Fruit fly (Drosophila melanogaster) whole organism, embryonic: ENCODE measurements around the gene osp.

Experiments
- B-H2 ChIP-seq: fragments of 200-800 bp; sonication (Bioruptor generic); optimal IDR thresholded peaks from 2 replicates; lab custom pipeline; 2018; ENCODE audit warnings: missing biosample characterization, mild to moderate bottlenecking, missing genetic modification characterization
- CG10366 ChIP-seq: fragments of 200-800 bp; sonication (Bioruptor generic); IDR thresholded peaks from 2 replicates; pipeline ENCODE4 v1.3.6; 2022; ENCODE audit warnings: missing biosample characterization, missing genetic modification characterization
- CG10462 ChIP-seq: fragments of 200-800 bp; sonication (Bioruptor generic); optimal IDR thresholded peaks from 2 replicates; lab custom pipeline; 2016; ENCODE audit warnings: missing biosample characterization, missing genetic modification characterization
- CG11093 ChIP-seq: fragments of 200-800 bp; sonication (Bioruptor generic); IDR thresholded peaks from 3 replicates; pipeline ENCODE4 v1.3.6; 2022; ENCODE audit warnings: missing biosample characterization, missing genetic modification characterization
- CG12744 ChIP-seq: fragments of 200-800 bp; sonication (Bioruptor generic); optimal IDR thresholded peaks from 2 replicates; lab custom pipeline; 2016; ENCODE audit warnings: missing biosample characterization, missing genetic modification characterization
- CG12942 ChIP-seq: fragments of 200-800 bp; sonication (Bioruptor generic); optimal IDR thresholded peaks from 3 replicates; lab custom pipeline; 2016; ENCODE audit warnings: missing biosample characterization, missing genetic modification characterization
- CG15011 ChIP-seq: fragments of 200-800 bp; sonication (Bioruptor generic); optimal IDR thresholded peaks from 3 replicates; lab custom pipeline; 2018; ENCODE audit warnings: missing biosample characterization, mild to moderate bottlenecking, missing genetic modification characterization
- CG17385 ChIP-seq: fragments of 200-800 bp; sonication (Bioruptor generic); optimal IDR thresholded peaks from 3 replicates; lab custom pipeline; 2018; ENCODE audit warnings: missing biosample characterization, mild to moderate bottlenecking, missing genetic modification characterization
- CG17829 ChIP-seq: fragments of 200-800 bp; optimal IDR thresholded peaks from 2 replicates; lab custom pipeline; 2019; ENCODE audit warnings: missing biosample characterization, mild to moderate bottlenecking, missing genetic modification characterization, moderate library complexity
- CG18619 ChIP-seq: fragments of 200-800 bp; sonication (Bioruptor generic); optimal IDR thresholded peaks from 3 replicates; lab custom pipeline; 2017; ENCODE audit warnings: missing biosample characterization, mild to moderate bottlenecking, missing genetic modification characterization
- CG18764 ChIP-seq: fragments of 200-800 bp; sonication (Bioruptor generic); optimal IDR thresholded peaks from 3 replicates; lab custom pipeline; 2016; ENCODE audit warnings: missing biosample characterization, missing genetic modification characterization
- CG2202 ChIP-seq: fragments of 200-800 bp; sonication (Bioruptor generic); optimal IDR thresholded peaks from 2 replicates; lab custom pipeline; 2018; ENCODE audit warnings: missing biosample characterization, mild to moderate bottlenecking, missing genetic modification characterization
- CG2678 ChIP-seq: fragments of 200-800 bp; sonication (Bioruptor generic); optimal IDR thresholded peaks from 3 replicates; lab custom pipeline; 2019; ENCODE audit warnings: missing biosample characterization, mild to moderate bottlenecking, missing genetic modification characterization, moderate library complexity
- CG34224 ChIP-seq: fragments of 200-800 bp; sonication (Bioruptor generic); IDR thresholded peaks from 3 replicates; pipeline ENCODE4 v1.3.6; 2022; ENCODE audit warnings: missing biosample characterization, missing genetic modification characterization; ENCODE audit not compliant: partially characterized antibody
- CG7556 ChIP-seq: fragments of 200-800 bp; sonication (Bioruptor generic); optimal IDR thresholded peaks from 2 replicates; lab custom pipeline; 2017; ENCODE audit warnings: missing biosample characterization, mild to moderate bottlenecking, missing genetic modification characterization
- CG8290 ChIP-seq, 3 experiments: fragments of 200-800 bp; sonication (Bioruptor generic); optimal IDR thresholded peaks; 2 replicates each; lab custom pipeline; 2016 to 2019; ENCODE audit warnings: missing biosample characterization in 3 of 3, missing genetic modification characterization in 3 of 3, mild to moderate bottlenecking in 2 of 3, moderate library complexity in 1 of 3
- D ChIP-seq, 2 experiments: fragments of 200-800 bp in 1 of 2; fragments of >200 bp in 1 of 2; sonication (Bioruptor generic) in 1 of 2; optimal IDR thresholded peaks; 2 replicates in 1 of 2; 3 replicates in 1 of 2; lab custom pipeline; 2017; ENCODE audit warnings: mild to moderate bottlenecking in 1 of 2, missing biosample characterization in 1 of 2, missing genetic modification characterization in 1 of 2, missing genetic modification reagents in 1 of 2
- Dp ChIP-seq: fragments of 200-800 bp; sonication (Bioruptor generic); optimal IDR thresholded peaks from 2 replicates; lab custom pipeline; 2018; ENCODE audit warnings: missing biosample characterization, mild to moderate bottlenecking, missing genetic modification characterization, moderate library complexity
- H2.0 ChIP-seq: fragments of 200-800 bp; sonication (Bioruptor generic); IDR thresholded peaks from 2 replicates; pipeline ENCODE4 v1.3.6; 2022; ENCODE audit warnings: missing biosample characterization, missing genetic modification characterization
- HLH4C ChIP-seq: fragments of 200-800 bp; sonication (Bioruptor generic); IDR thresholded peaks from 3 replicates; pipeline ENCODE4 v1.3.6; 2022; ENCODE audit warnings: missing biosample characterization, missing genetic modification characterization; ENCODE audit not compliant: partially characterized antibody
- HmgD ChIP-seq: fragments of 200-800 bp; sonication (Bioruptor generic); optimal IDR thresholded peaks from 3 replicates; lab custom pipeline; 2016; ENCODE audit warnings: missing biosample characterization, missing genetic modification characterization
- Lhr ChIP-seq: fragments of 200-800 bp; sonication (Bioruptor generic); optimal IDR thresholded peaks from 3 replicates; lab custom pipeline; 2017; ENCODE audit warnings: mild to moderate bottlenecking, missing biosample characterization, missing genetic modification reagents, missing genetic modification characterization
- MESR4 ChIP-seq: fragments of 200-800 bp; sonication (Bioruptor generic); optimal IDR thresholded peaks from 2 replicates; lab custom pipeline; 2018; ENCODE audit warnings: missing biosample characterization, mild to moderate bottlenecking, missing genetic modification characterization, moderate library complexity
- MTF-1 ChIP-seq: fragments of 200-800 bp; sonication (Bioruptor generic); optimal IDR thresholded peaks from 2 replicates; lab custom pipeline; 2018; ENCODE audit warnings: missing biosample characterization, mild to moderate bottlenecking, missing genetic modification characterization, borderline replicate concordance
- Neu2 ChIP-seq: fragments of 200-800 bp; sonication (Bioruptor generic); optimal IDR thresholded peaks from 3 replicates; lab custom pipeline; 2016; ENCODE audit warnings: missing biosample characterization, missing genetic modification characterization, borderline replicate concordance
- Nf-YB ChIP-seq: fragments of 200-800 bp; sonication (Bioruptor generic); optimal IDR thresholded peaks from 3 replicates; lab custom pipeline; 2019; ENCODE audit warnings: missing biosample characterization, mild to moderate bottlenecking, missing genetic modification characterization, moderate library complexity
- Oli ChIP-seq: fragments of 200-800 bp; sonication (Bioruptor generic); optimal IDR thresholded peaks from 2 replicates; lab custom pipeline; 2018; ENCODE audit warnings: missing biosample characterization, mild to moderate bottlenecking, missing genetic modification characterization, moderate library complexity
- Rfx ChIP-seq: fragments of 200-800 bp; sonication (Bioruptor generic); IDR thresholded peaks from 2 replicates; pipeline ENCODE4 v1.3.6; 2022; ENCODE audit warnings: missing biosample characterization, missing genetic modification characterization
- Sox102F ChIP-seq: fragments of 200-800 bp; sonication (Bioruptor generic); optimal IDR thresholded peaks from 2 replicates; lab custom pipeline; 2018; ENCODE audit warnings: missing biosample characterization, mild to moderate bottlenecking, missing genetic modification characterization, moderate library complexity
- Tbp ChIP-seq: fragments of >200 bp; optimal IDR thresholded peaks from 2 replicates; lab custom pipeline; 2018; ENCODE audit warnings: missing biosample characterization, missing genetic modification characterization
- Usf ChIP-seq: fragments of 200-800 bp; sonication (Bioruptor generic); optimal IDR thresholded peaks from 2 replicates; lab custom pipeline; 2017; ENCODE audit warnings: missing genotype, missing biosample characterization, missing genetic modification characterization
- al ChIP-seq: fragments of 200-800 bp; sonication (Bioruptor generic); IDR thresholded peaks from 2 replicates; pipeline ENCODE4 v1.3.6; 2022; ENCODE audit warnings: missing biosample characterization, missing genetic modification characterization
- aop ChIP-seq: fragments of 200-800 bp; sonication (Bioruptor generic); IDR thresholded peaks from 2 replicates; pipeline ENCODE4 v1.3.6; 2022; ENCODE audit warnings: missing biosample characterization, missing genetic modification characterization
- corto ChIP-seq: fragments of 200-800 bp; sonication (Bioruptor generic); optimal IDR thresholded peaks from 2 replicates; lab custom pipeline; 2016; ENCODE audit warnings: missing biosample characterization, mild to moderate bottlenecking, missing genetic modification characterization, moderate library complexity
- crc ChIP-seq: fragments of 200-800 bp; sonication (Bioruptor generic); optimal IDR thresholded peaks from 2 replicates; lab custom pipeline; 2016; ENCODE audit warnings: missing biosample characterization, missing genetic modification characterization
- disco-r ChIP-seq: fragments of 200-800 bp; sonication (Bioruptor generic); optimal IDR thresholded peaks from 2 replicates; lab custom pipeline; 2016; ENCODE audit warnings: missing biosample characterization, missing genetic modification characterization
- hkb ChIP-seq, 2 experiments: fragments of 200-800 bp in 1 of 2; fragments of >200 bp in 1 of 2; sonication (Bioruptor generic) in 1 of 2; IDR thresholded peaks in 1 of 2; optimal IDR thresholded peaks in 1 of 2; 2 replicates each; pipeline versions ENCODE4 v1.3.6 to Lab custom; 2017 to 2022; ENCODE audit warnings: missing biosample characterization in 1 of 2, missing genetic modification characterization in 1 of 2
- ind ChIP-seq: fragments of 200-800 bp; sonication (Bioruptor generic); optimal IDR thresholded peaks from 3 replicates; lab custom pipeline; 2016; ENCODE audit warnings: missing biosample characterization, missing genetic modification characterization
- kay ChIP-seq: fragments of 200-800 bp; sonication (Bioruptor generic); optimal IDR thresholded peaks from 2 replicates; lab custom pipeline; 2016; ENCODE audit warnings: missing biosample characterization, missing genetic modification characterization
- kni ChIP-seq: fragments of 200-800 bp; sonication (Bioruptor generic); optimal IDR thresholded peaks from 3 replicates; lab custom pipeline; 2017; ENCODE audit warnings: mild to moderate bottlenecking, missing biosample characterization, missing genetic modification reagents, missing genetic modification characterization
- pho ChIP-seq: fragments of 200-800 bp; sonication (Bioruptor generic); optimal IDR thresholded peaks from 2 replicates; lab custom pipeline; 2016; ENCODE audit warnings: missing biosample characterization, missing genetic modification characterization
- phol ChIP-seq: fragments of 200-800 bp; sonication (Bioruptor generic); optimal IDR thresholded peaks from 3 replicates; lab custom pipeline; 2018; ENCODE audit warnings: missing biosample characterization, mild to moderate bottlenecking, missing genetic modification characterization, moderate library complexity
- pnt ChIP-seq: fragments of 200-800 bp; sonication (Bioruptor generic); optimal IDR thresholded peaks from 3 replicates; lab custom pipeline; 2016; ENCODE audit warnings: missing biosample characterization, missing genetic modification characterization
- run ChIP-seq: fragments of 200-800 bp; sonication (Bioruptor generic); optimal IDR thresholded peaks from 3 replicates; lab custom pipeline; 2018; ENCODE audit warnings: missing biosample characterization, mild to moderate bottlenecking, missing genetic modification characterization
- seq ChIP-seq: fragments of 200-800 bp; sonication (Bioruptor generic); IDR thresholded peaks from 2 replicates; pipeline ENCODE4 v1.3.6; 2022; ENCODE audit warnings: missing biosample characterization, missing genetic modification characterization
- tio ChIP-seq: fragments of 200-800 bp; sonication (Bioruptor generic); optimal IDR thresholded peaks from 2 replicates; lab custom pipeline; 2017; ENCODE audit warnings: missing biosample characterization, missing genetic modification characterization, inconsistent platforms
- tup ChIP-seq: fragments of 200-800 bp; sonication (Bioruptor generic); optimal IDR thresholded peaks from 2 replicates; lab custom pipeline; 2016; ENCODE audit warnings: missing biosample characterization, mild to moderate bottlenecking, missing genetic modification characterization, moderate library complexity
- unc-4 ChIP-seq: fragments of 200-800 bp; sonication (Bioruptor generic); IDR thresholded peaks from 2 replicates; pipeline ENCODE4 v1.3.6; 2022; ENCODE audit warnings: missing biosample characterization, missing genetic modification characterization; ENCODE audit not compliant: partially characterized antibody
- wek ChIP-seq: fragments of 200-800 bp; sonication (Bioruptor generic); optimal IDR thresholded peaks from 3 replicates; lab custom pipeline; 2018; ENCODE audit warnings: missing biosample characterization, mild to moderate bottlenecking, missing genetic modification characterization, moderate library complexity

osp gene

DNA sequence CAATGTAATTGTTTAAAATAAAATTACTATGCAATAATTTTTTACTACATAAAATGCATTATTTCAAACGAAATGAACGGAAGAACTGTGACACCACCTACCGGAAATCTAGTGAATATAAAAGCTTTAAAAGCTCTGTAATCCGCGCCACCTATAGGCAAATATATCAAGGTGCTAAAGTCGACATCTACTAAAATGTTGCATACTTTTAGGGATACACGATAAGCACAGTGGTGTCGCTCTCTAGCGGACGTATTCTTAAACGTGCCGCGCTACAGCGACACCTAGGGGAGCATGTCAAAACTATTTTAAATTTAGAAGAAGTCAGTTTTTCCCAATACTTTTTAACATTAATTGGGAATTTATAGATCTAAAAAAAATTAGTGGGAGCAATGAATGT, 17.1 kb upstream of the osp start (continued):
- peak; percentile 2 for TF ChIP-seq kni (GFP tag; lab: Kevin White, UChicago)
- TF ChIP-seq unc-4, result no peak
- TF ChIP-seq CG11093 (GFP tag; lab: Robert Waterston, UW), result peak; percentile 33; the same call in 1 of the 3 replicates
- TF ChIP-seq pho (GFP tag; lab: Kevin White, UChicago), result peak; percentile 54
- peak; percentile 14 for TF ChIP-seq CG7556 (GFP tag; lab: Kevin White, UChicago)
- peak; percentile 61 for TF ChIP-seq CG18764
- peak; percentile 78 for TF ChIP-seq pnt (GFP tag; lab: Kevin White, UChicago)
- TF ChIP-seq ind (GFP tag; lab: Kevin White, UChicago), result peak; percentile 74
- TF ChIP-seq disco-r, result peak; percentile 49
- peak; percentile 59 for TF ChIP-seq HmgD
- TF ChIP-seq Dp (GFP tag; lab: Kevin White, UChicago), result peak; percentile 57
- TF ChIP-seq HLH4C (GFP tag; lab: Robert Waterston, UW), result no peak
- peak; percentile 51 for TF ChIP-seq CG18619 (GFP tag; lab: Kevin White, UChicago)
- TF ChIP-seq B-H2, result peak; percentile 65
- no peak for TF ChIP-seq hkb (optimal IDR thresholded peaks at IDR 0.05; lab: Kevin White, UChicago)
- peak; percentile 65 for TF ChIP-seq hkb (GFP tag; IDR thresholded peaks at IDR 0.05; lab: Robert Waterston, UW)
- peak; percentile 25 for TF ChIP-seq Neu2
- no peak for TF ChIP-seq CG34224
- TF ChIP-seq MESR4 (GFP tag; lab: Kevin White, UChicago), result no peak
- TF ChIP-seq Tbp (GFP tag; lab: Kevin White, UChicago), result no peak
- no peak for TF ChIP-seq aop (GFP tag; lab: Robert Waterston, UW)
- no peak for TF ChIP-seq al (GFP tag; lab: Robert Waterston, UW)
- TF ChIP-seq CG2678, result peak; percentile 57
- no peak for TF ChIP-seq corto (GFP tag; lab: Kevin White, UChicago)
- no peak for TF ChIP-seq Usf (GFP tag; lab: Kevin White, UChicago)
- TF ChIP-seq tup (GFP tag; lab: Kevin White, UChicago), result no peak
- TF ChIP-seq CG2202 (tag; lab: Kevin White, UChicago), result no peak
- TF ChIP-seq CG10366 (GFP tag; lab: Robert Waterston, UW), result no peak; the same call in 1 of the 2 replicates
- peak; percentile 62 for TF ChIP-seq kay (GFP tag; lab: Kevin White, UChicago)
- TF ChIP-seq CG8290 (GFP tag; optimal IDR thresholded peaks at IDR 0.05; lab: Kevin White, UChicago), result peak; percentile 79
- peak; percentile 58 to 71 for TF ChIP-seq CG8290 (tag; optimal IDR thresholded peaks at IDR 0.05; lab: Kevin White, UChicago)
- peak; percentile 63 for TF ChIP-seq Sox102F (GFP tag; lab: Kevin White, UChicago)
- TF ChIP-seq H2.0 (GFP tag; lab: Robert Waterston, UW), result peak; percentile 40; the same call in 1 of the 2 replicates
- TF ChIP-seq CG12942 (GFP tag; lab: Kevin White, UChicago), result peak; percentile 37
- TF ChIP-seq seq (GFP tag; lab: Robert Waterston, UW), result no peak
- no peak for TF ChIP-seq D (optimal IDR thresholded peaks at IDR 0.05; lab: Kevin White, UChicago)
- TF ChIP-seq D (GFP tag; optimal IDR thresholded peaks at IDR 0.05; lab: Kevin White, UChicago), result peak; percentile 43
- TF ChIP-seq Rfx (GFP tag; lab: Robert Waterston, UW), result peak; percentile 87
- peak; percentile 36 for TF ChIP-seq CG10462 (GFP tag; lab: Kevin White, UChicago)
- TF ChIP-seq Nf-YB, result no peak
- peak; percentile 28 for TF ChIP-seq wek (GFP tag; lab: Kevin White, UChicago)
- peak; percentile 15 for TF ChIP-seq tio (GFP tag; lab: Kevin White, UChicago)
- TF ChIP-seq CG12744, result peak; percentile 85
- TF ChIP-seq CG15011 (GFP tag; lab: Kevin White, UChicago), result no peak
- peak; percentile 87 for TF ChIP-seq MTF-1 (GFP tag; lab: Kevin White, UChicago)
- TF ChIP-seq phol, result peak; percentile 55
- no peak for TF ChIP-seq CG17385 (GFP tag; lab: Kevin White, UChicago)
- TF ChIP-seq Lhr, result peak; percentile 90
- TF ChIP-seq run (tag; lab: Kevin White, UChicago), result no peak
- peak; percentile 42 for TF ChIP-seq crc (GFP tag; lab: Kevin White, UChicago)
- TF ChIP-seq CG17829 (tag; lab: Kevin White, UChicago), result peak; percentile 89
- TF ChIP-seq Oli (tag; lab: Kevin White, UChicago), result peak; percentile 15
